Worm (Caenorhabditis elegans) whole organism, mixed stage, embryonic: ENCODE data around the gene C50D2.2.

Experiments
- M03D4.4 ChIP-seq: sonication (generic microtip); optimal IDR thresholded peaks from 2 replicates; lab custom pipeline; 2017; ENCODE audit warnings: mild to moderate bottlenecking, missing genetic modification characterization, missing compliant biosample characterization
- bed-3 ChIP-seq: fragments of 200-800 bp; sonication (Bioruptor generic); optimal IDR thresholded peaks from 3 replicates; lab custom pipeline; 2018; ENCODE audit warnings: mild to moderate bottlenecking, missing genetic modification characterization, moderate library complexity, missing compliant biosample characterization
- blmp-1 ChIP-seq: fragments of 150-350 bp; optimal IDR thresholded peaks from 2 replicates; lab custom pipeline; 2014; ENCODE audit warnings: missing biosample characterization, missing genetic modification characterization
- ceh-39 ChIP-seq: fragments of 150-350 bp; optimal IDR thresholded peaks from 2 replicates; lab custom pipeline; 2014; ENCODE audit warnings: missing biosample characterization, missing genetic modification characterization
- ceh-43 ChIP-seq: fragments of 200-800 bp; sonication (Bioruptor generic); optimal IDR thresholded peaks from 2 replicates; lab custom pipeline; 2018; ENCODE audit warnings: mild to moderate bottlenecking, missing genetic modification characterization, moderate library complexity, missing compliant biosample characterization
- ceh-83 ChIP-seq: fragments of 200-800 bp; sonication (Bioruptor generic); optimal IDR thresholded peaks from 2 replicates; lab custom pipeline; 2018; ENCODE audit warnings: mild to moderate bottlenecking, missing genetic modification characterization, missing compliant biosample characterization
- ces-1 ChIP-seq: fragments of 150-350 bp; optimal IDR thresholded peaks from 2 replicates; lab custom pipeline; 2014; ENCODE audit warnings: missing biosample characterization, missing genetic modification reagents, missing genetic modification characterization
- cnd-1 ChIP-seq: fragments of 200-800 bp; sonication (Bioruptor generic); optimal IDR thresholded peaks from 2 replicates; lab custom pipeline; 2018; ENCODE audit warnings: mild to moderate bottlenecking, missing genetic modification characterization, missing compliant biosample characterization
- drap-1 ChIP-seq: fragments of 200-800 bp; sonication (Bioruptor generic); optimal IDR thresholded peaks from 3 replicates; lab custom pipeline; 2018; ENCODE audit warnings: mild to moderate bottlenecking, missing genetic modification characterization, missing compliant biosample characterization
- elt-1 ChIP-seq: sonication (generic microtip); optimal IDR thresholded peaks from 2 replicates; lab custom pipeline; 2017; ENCODE audit warnings: missing genetic modification characterization, mild to moderate bottlenecking, missing compliant biosample characterization, antibody characterized with exemption, moderate library complexity, borderline replicate concordance; ENCODE audit not compliant: insufficient read depth
- elt-3 ChIP-seq: fragments of 150-350 bp; optimal IDR thresholded peaks from 2 replicates; lab custom pipeline; 2014; ENCODE audit warnings: missing biosample characterization, missing genetic modification characterization
- flh-1 ChIP-seq: fragments of 200-800 bp; sonication (Bioruptor generic); optimal IDR thresholded peaks from 2 replicates; lab custom pipeline; 2018; ENCODE audit warnings: mild to moderate bottlenecking, missing genetic modification characterization, moderate library complexity, missing compliant biosample characterization
- ham-2 ChIP-seq: fragments of 200-800 bp; sonication (Bioruptor generic); optimal IDR thresholded peaks from 2 replicates; lab custom pipeline; 2018; ENCODE audit warnings: mild to moderate bottlenecking, missing genetic modification characterization, missing compliant biosample characterization
- hlh-1 ChIP-seq: fragments of 150-350 bp; optimal IDR thresholded peaks from 2 replicates; lab custom pipeline; 2014; ENCODE audit warnings: missing biosample characterization, missing genetic modification reagents, missing genetic modification characterization
- lin-13 ChIP-seq: fragments of 150-350 bp; optimal IDR thresholded peaks from 2 replicates; lab custom pipeline; 2014; ENCODE audit warnings: missing biosample characterization, missing genetic modification characterization
- lin-32 ChIP-seq: fragments of 200-800 bp; sonication (Bioruptor generic); optimal IDR thresholded peaks from 2 replicates; lab custom pipeline; 2018; ENCODE audit warnings: mild to moderate bottlenecking, missing genetic modification characterization, missing compliant biosample characterization
- lsy-2 ChIP-seq: fragments of 150-350 bp; optimal IDR thresholded peaks from 2 replicates; lab custom pipeline; 2014; ENCODE audit warnings: missing biosample characterization, missing genetic modification characterization
- mab-5 ChIP-seq: fragments of 150-350 bp; optimal IDR thresholded peaks from 2 replicates; lab custom pipeline; 2014; ENCODE audit warnings: missing biosample characterization, missing genetic modification characterization
- mep-1 ChIP-seq: fragments of 150-350 bp; optimal IDR thresholded peaks from 2 replicates; lab custom pipeline; 2017; ENCODE audit warnings: missing biosample characterization, missing genetic modification reagents, missing genetic modification characterization, inconsistent platforms
- mls-2 ChIP-seq: sonication (generic microtip); optimal IDR thresholded peaks from 2 replicates; lab custom pipeline; 2016; ENCODE audit warnings: mild to moderate bottlenecking, missing genetic modification characterization, moderate library complexity, missing compliant biosample characterization
- nhr-12 ChIP-seq: fragments of 150-350 bp; optimal IDR thresholded peaks from 2 replicates; lab custom pipeline; 2014; ENCODE audit warnings: missing biosample characterization, missing genetic modification characterization
- nhr-2 ChIP-seq: fragments of 150-350 bp; optimal IDR thresholded peaks from 2 replicates; lab custom pipeline; 2014; ENCODE audit warnings: missing biosample characterization, missing genetic modification characterization
- nhr-237 ChIP-seq: fragments of 150-350 bp; optimal IDR thresholded peaks from 2 replicates; lab custom pipeline; 2014; ENCODE audit warnings: missing biosample characterization, missing genetic modification characterization
- nhr-28 ChIP-seq: fragments of 150-350 bp; optimal IDR thresholded peaks from 2 replicates; lab custom pipeline; 2014; ENCODE audit warnings: missing biosample characterization, missing genetic modification characterization
- nhr-76 ChIP-seq: sonication (generic microtip); optimal IDR thresholded peaks from 2 replicates; lab custom pipeline; 2017; ENCODE audit warnings: missing biosample characterization, missing genetic modification characterization
- pha-4 ChIP-seq: fragments of 150-350 bp; optimal IDR thresholded peaks from 2 replicates; lab custom pipeline; 2018; ENCODE audit warnings: missing biosample characterization, missing genetic modification reagents, missing genetic modification characterization
- sem-2 ChIP-seq: fragments of 200-800 bp; sonication (Bioruptor generic); optimal IDR thresholded peaks from 2 replicates; lab custom pipeline; 2018; ENCODE audit warnings: mild to moderate bottlenecking, missing genetic modification characterization, missing compliant biosample characterization
- snpc-4 ChIP-seq: fragments of 150-350 bp; optimal IDR thresholded peaks from 2 replicates; lab custom pipeline; 2014; ENCODE audit warnings: missing biosample characterization, missing genetic modification characterization
- sptf-1 ChIP-seq: sonication (generic microtip); optimal IDR thresholded peaks from 2 replicates; lab custom pipeline; 2017; ENCODE audit warnings: mild to moderate bottlenecking, missing genetic modification characterization, moderate library complexity, missing compliant biosample characterization
- tbx-8 ChIP-seq: fragments of 200-800 bp; sonication (Bioruptor generic); optimal IDR thresholded peaks from 2 replicates; lab custom pipeline; 2018; ENCODE audit warnings: mild to moderate bottlenecking, missing genetic modification characterization, moderate library complexity, missing compliant biosample characterization
- unc-120 ChIP-seq: sonication (generic microtip); optimal IDR thresholded peaks from 2 replicates; lab custom pipeline; 2017; ENCODE audit warnings: missing genetic modification characterization, missing compliant biosample characterization; ENCODE audit not compliant: poor library complexity, severe bottlenecking
- unc-39 ChIP-seq: fragments of 150-350 bp; optimal IDR thresholded peaks from 2 replicates; lab custom pipeline; 2014; ENCODE audit warnings: missing biosample characterization, missing genetic modification characterization
- unc-62 ChIP-seq: fragments of 150-350 bp; optimal IDR thresholded peaks from 2 replicates; lab custom pipeline; 2014; ENCODE audit warnings: missing biosample characterization, missing genetic modification reagents, missing genetic modification characterization
- zip-8 ChIP-seq: fragments of 150-350 bp; optimal IDR thresholded peaks from 2 replicates; lab custom pipeline; 2014; ENCODE audit warnings: missing biosample characterization, missing genetic modification characterization
- ztf-11 ChIP-seq: fragments of 150-350 bp; optimal IDR thresholded peaks from 2 replicates; lab custom pipeline; 2014; ENCODE audit warnings: missing biosample characterization, missing genetic modification characterization

The C50D2.2 gene

ce11 chrII:159294-159922 lies 50.4 kb downstream of the C50D2.2 start:
- TF ChIP-seq elt-3 (no peak), M03D4.4 (tag; lab: Kevin White, UChicago) (no peak), zip-8 (tag; lab: Kevin White, UChicago) (no peak), ztf-11 (no peak), mls-2 (tag; lab: Kevin White, UChicago) (no peak), ham-2 (GFP tag; lab: Kevin White, UChicago) (no peak), ceh-83 (GFP tag; lab: Kevin White, UChicago) (no peak), bed-3 (GFP tag; lab: Kevin White, UChicago) (no peak), elt-1 (no peak), nhr-28 (tag; lab: Kevin White, UChicago) (no peak), blmp-1 (tag; lab: Kevin White, UChicago) (no peak), lin-13 (no peak), hlh-1 (tag; lab: Kevin White, UChicago) (peak; percentile 68), tbx-8 (no peak), ceh-43 (GFP tag; lab: Kevin White, UChicago) (no peak), nhr-237 (tag; lab: Kevin White, UChicago) (no peak), mab-5 (tag; lab: Kevin White, UChicago) (no peak), lsy-2 (tag; lab: Kevin White, UChicago) (peak; percentile 54), snpc-4 (tag; lab: Kevin White, UChicago) (no peak), pha-4 (peak; percentile 26), flh-1 (GFP tag; lab: Kevin White, UChicago) (no peak), nhr-2 (no peak), mep-1 (tag; lab: Kevin White, UChicago) (no peak), drap-1 (GFP tag; lab: Kevin White, UChicago) (no peak), ces-1 (no peak), lin-32 (GFP tag; lab: Kevin White, UChicago) (no peak), sem-2 (GFP tag; lab: Kevin White, UChicago) (no peak), cnd-1 (no peak), unc-39 (no peak), ceh-39 (peak; percentile 89), unc-120 (peak; percentile 10), unc-62 (peak; percentile 51), nhr-76 (tag; lab: Kevin White, UChicago) (no peak), nhr-12 (tag; lab: Kevin White, UChicago) (no peak), sptf-1 (tag; lab: Kevin White, UChicago) (no peak)

- TF ChIP-seq flh-1 (GFP tag; lab: Kevin White, UChicago) (no peak), pha-4 (no peak), nhr-76 (tag; lab: Kevin White, UChicago) (no peak), hlh-1 (tag; lab: Kevin White, UChicago) (peak; percentile 64), lin-32 (GFP tag; lab: Kevin White, UChicago) (peak; percentile 52), lsy-2 (tag; lab: Kevin White, UChicago) (no peak)
Observed at ce11 chrII:160561-161123, 51.7 kb downstream of the C50D2.2 start.
